Worm (Caenorhabditis elegans): ENCODE measurements around the gene acbp-5.
A peak's percentile ranks its signal among the peaks of the same experiment; 100 is the strongest.

Gene acbp-5

ce11 chrIII:13635235-13635634 is 6.3 kb downstream of the acbp-5 start:
- TF ChIP-seq lsy-2 (tag; optimal IDR thresholded peaks at IDR 0.05) (no peak), flh-1 (GFP tag; optimal IDR thresholded peaks at IDR 0.05) (no peak), lin-13 (tag; optimal IDR thresholded peaks at IDR 0.05) (no peak), hlh-1 (tag; optimal IDR thresholded peaks at IDR 0.05) (peak; percentile 71), unc-62 (GFP tag; optimal IDR thresholded peaks at IDR 0.05) (peak; percentile 23)

- TF ChIP-seq ztf-11 (tag; optimal IDR thresholded peaks at IDR 0.05) (no peak), ham-2 (GFP tag; optimal IDR thresholded peaks at IDR 0.05) (no peak), ces-1 (GFP tag; optimal IDR thresholded peaks at IDR 0.05) (peak; percentile 38), nhr-76 (tag; optimal IDR thresholded peaks at IDR 0.05) (no peak), zip-8 (tag; optimal IDR thresholded peaks at IDR 0.05) (no peak)
These were observed 7.7 kb downstream of the acbp-5 start for ce11 chrIII:13633826-13634225.

- no peak for TF ChIP-seq mls-2 (tag; optimal IDR thresholded peaks at IDR 0.05)
- no peak for TF ChIP-seq ces-1 (GFP tag; optimal IDR thresholded peaks at IDR 0.05)
- TF ChIP-seq nhr-28 (tag; optimal IDR thresholded peaks at IDR 0.05): no peak
- TF ChIP-seq ztf-11 (tag; optimal IDR thresholded peaks at IDR 0.05): no peak
- no peak for TF ChIP-seq nhr-237 (tag; optimal IDR thresholded peaks at IDR 0.05)
- TF ChIP-seq pha-4 (tag; optimal IDR thresholded peaks at IDR 0.05): no peak
- TF ChIP-seq mab-5 (tag; optimal IDR thresholded peaks at IDR 0.05): no peak
- TF ChIP-seq zip-8 (tag; optimal IDR thresholded peaks at IDR 0.05): no peak
- no peak for TF ChIP-seq nhr-12 (tag; optimal IDR thresholded peaks at IDR 0.05)
- TF ChIP-seq M03D4.4 (tag; optimal IDR thresholded peaks at IDR 0.05): no peak
- TF ChIP-seq blmp-1 (tag; optimal IDR thresholded peaks at IDR 0.05): no peak
- TF ChIP-seq lin-13 (tag; optimal IDR thresholded peaks at IDR 0.05): no peak
These were observed 10.8 kb downstream of the acbp-5 start, which contains the start of gene arrd-17 for ce11 chrIII:13630708-13631107. TSS of gene arrd-17 (minus strand) at chrIII:13630808.

- no peak for TF ChIP-seq mls-2 (tag; optimal IDR thresholded peaks at IDR 0.05)
- no peak for TF ChIP-seq sem-2 (GFP tag; optimal IDR thresholded peaks at IDR 0.05)
- no peak for TF ChIP-seq nhr-237 (tag; optimal IDR thresholded peaks at IDR 0.05)
- TF ChIP-seq tbx-8 (GFP tag; optimal IDR thresholded peaks at IDR 0.05): no peak
- no peak for TF ChIP-seq nhr-76 (tag; optimal IDR thresholded peaks at IDR 0.05)
These were observed 14.8 kb downstream of the acbp-5 start, which contains the start of gene T12D8.5 for ce11 chrIII:13626692-13627091. TSS of gene T12D8.5 (minus strand) at chrIII:13626786.

DNA sequence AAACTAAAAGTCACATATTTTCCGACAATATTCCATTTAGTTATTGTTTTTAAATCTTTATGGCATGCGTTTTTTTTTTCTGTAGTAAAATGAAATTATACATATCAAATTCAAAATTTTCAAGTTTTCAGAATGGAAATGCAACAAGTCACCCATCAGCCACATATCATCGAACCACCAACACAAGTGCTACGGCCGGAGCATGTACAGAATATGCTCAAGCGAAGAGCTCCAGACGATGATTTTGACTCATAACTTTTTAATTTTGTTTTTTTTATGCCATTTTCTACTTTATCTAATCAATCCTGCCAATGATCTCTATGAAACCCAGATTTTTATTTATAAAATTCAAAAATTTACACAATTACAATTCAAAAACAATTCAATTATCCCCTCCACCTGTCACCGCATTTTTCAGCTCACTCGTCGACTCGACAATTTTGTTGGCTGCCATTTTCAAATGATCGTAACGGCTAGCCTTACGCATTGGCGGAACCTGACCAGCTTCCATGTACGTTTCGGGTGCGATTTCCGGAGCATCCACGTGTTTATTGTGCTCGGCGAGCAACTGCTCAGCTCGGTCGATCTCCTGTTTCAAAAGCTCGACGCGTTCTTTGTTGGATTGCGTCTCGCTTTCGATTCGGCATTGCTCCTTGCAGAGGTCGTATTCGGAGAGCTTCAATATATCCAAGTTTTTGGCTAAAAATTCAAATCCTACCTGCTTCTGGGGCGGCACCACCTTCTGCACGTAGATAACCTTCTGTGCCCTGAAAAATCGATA is 15.6 kb downstream of the acbp-5 start:
- no peak for TF ChIP-seq nhr-237 (tag; optimal IDR thresholded peaks at IDR 0.05)
- no peak for TF ChIP-seq ces-1 (GFP tag; optimal IDR thresholded peaks at IDR 0.05)
- TF ChIP-seq M03D4.4 (tag; optimal IDR thresholded peaks at IDR 0.05): no peak
- TF ChIP-seq mep-1 (tag; optimal IDR thresholded peaks at IDR 0.05): no peak
- no peak for TF ChIP-seq unc-62 (GFP tag; optimal IDR thresholded peaks at IDR 0.05)
- TF ChIP-seq flh-1 (GFP tag; optimal IDR thresholded peaks at IDR 0.05): no peak
- no peak for TF ChIP-seq nhr-28 (tag; optimal IDR thresholded peaks at IDR 0.05)
- no peak for TF ChIP-seq ztf-11 (tag; optimal IDR thresholded peaks at IDR 0.05)
- no peak for TF ChIP-seq zip-8 (tag; optimal IDR thresholded peaks at IDR 0.05)
- TF ChIP-seq unc-39 (tag; optimal IDR thresholded peaks at IDR 0.05): no peak
- TF ChIP-seq nhr-2 (tag; optimal IDR thresholded peaks at IDR 0.05): no peak
- no peak for TF ChIP-seq sem-2 (GFP tag; optimal IDR thresholded peaks at IDR 0.05)

DNA sequence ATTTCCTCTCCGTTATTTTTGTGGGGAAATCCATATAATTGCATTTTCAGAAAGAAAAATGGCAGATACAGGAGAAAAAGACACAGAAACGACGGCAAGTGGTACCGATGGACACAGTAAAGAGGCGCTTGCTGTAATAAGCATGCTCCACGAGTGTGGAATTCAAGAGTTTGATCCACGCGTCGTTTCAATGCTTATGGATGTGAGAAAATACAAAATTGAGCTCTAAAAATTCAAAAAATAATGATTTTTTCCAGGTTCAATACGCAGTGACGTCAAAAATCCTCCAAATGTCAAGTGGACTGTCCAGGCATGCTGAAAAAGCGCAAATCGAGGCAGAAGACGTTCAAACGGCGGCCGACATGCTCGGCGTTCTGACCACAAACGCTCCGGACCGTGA is 17.3 kb downstream of the acbp-5 start, which contains the start of gene taf-9:
TSS of gene taf-9 (plus strand) at position 51 of the 400 bp plus-strand sequence.
- TF ChIP-seq nhr-28 (tag; optimal IDR thresholded peaks at IDR 0.05): no peak

DNA sequence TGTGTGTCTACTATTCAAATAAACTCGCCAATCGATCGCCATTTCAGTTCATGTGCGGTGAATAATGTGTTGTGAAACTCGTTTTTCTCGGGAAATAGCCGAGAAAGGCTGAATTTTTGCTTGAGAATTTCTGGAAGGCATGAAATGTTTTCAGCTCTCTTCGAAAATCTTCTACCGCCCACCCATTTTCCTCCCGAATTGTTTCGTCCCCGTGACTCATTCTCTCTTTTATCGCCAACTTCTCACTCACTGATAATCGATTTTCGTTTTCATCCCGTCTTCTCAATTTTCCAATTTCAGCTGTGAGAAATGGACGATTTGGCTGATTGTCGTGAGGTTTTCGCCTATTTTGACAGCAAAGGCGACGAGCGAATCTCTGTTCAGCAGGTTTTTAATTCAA is 18.5 kb downstream of the acbp-5 start, which contains the start of gene mlc-5:
TSS of gene mlc-5 (plus strand) at position 301 of the 400 bp plus-strand sequence.
- TF ChIP-seq unc-39 (tag; optimal IDR thresholded peaks at IDR 0.05) (no peak), unc-120 (tag; optimal IDR thresholded peaks at IDR 0.05; ENCODE audit: poor library complexity, severe bottlenecking) (no peak), nhr-28 (tag; optimal IDR thresholded peaks at IDR 0.05) (no peak), ham-2 (GFP tag; optimal IDR thresholded peaks at IDR 0.05) (no peak), elt-1 (tag; optimal IDR thresholded peaks at IDR 0.05; ENCODE audit: borderline replicate concordance, insufficient read depth) (no peak), lin-13 (tag; optimal IDR thresholded peaks at IDR 0.05) (no peak), zip-8 (tag; optimal IDR thresholded peaks at IDR 0.05) (no peak), hlh-1 (tag; optimal IDR thresholded peaks at IDR 0.05) (no peak)

Measured in whole organism, mixed stage, embryonic.